Worm (Caenorhabditis elegans) whole organism, L1 larva: ENCODE results near the gene W10G11.19.

Experiments used
- C04F5.9 ChIP-seq: sonication (generic microtip); optimal IDR thresholded peaks from 2 replicates; lab custom pipeline; 2016; ENCODE audit warnings: missing genetic modification characterization, missing compliant biosample characterization
- aha-1 ChIP-seq: fragments of 150-350 bp; optimal IDR thresholded peaks from 2 replicates; lab custom pipeline; 2014; ENCODE audit warnings: missing biosample characterization, missing genetic modification characterization
- alr-1 ChIP-seq: fragments of 200-800 bp; sonication (Bioruptor generic); optimal IDR thresholded peaks from 2 replicates; lab custom pipeline; 2018; ENCODE audit warnings: borderline replicate concordance, mild to moderate bottlenecking, missing genetic modification characterization, missing compliant biosample characterization
- blmp-1 ChIP-seq: fragments of 150-350 bp; optimal IDR thresholded peaks from 2 replicates; lab custom pipeline; 2014; ENCODE audit warnings: missing biosample characterization, missing genetic modification characterization
- ceh-8 ChIP-seq: fragments of 200-800 bp; sonication (Bioruptor generic); optimal IDR thresholded peaks from 2 replicates; lab custom pipeline; 2018; ENCODE audit warnings: mild to moderate bottlenecking, missing genetic modification characterization, moderate library complexity, missing compliant biosample characterization
- ceh-88 ChIP-seq: fragments of 200-800 bp; sonication (Bioruptor generic); IDR thresholded peaks from 2 replicates; pipeline ENCODE4 v1.3.6; 2022; ENCODE audit warnings: missing genetic modification characterization, missing compliant biosample characterization
- dpl-1 ChIP-seq, 3 experiments: fragments of 150-350 bp in 2 of 3; sonication (generic microtip) in 1 of 3; optimal IDR thresholded peaks; 2 replicates each; lab custom pipeline; 2014 to 2017; ENCODE audit warnings: missing biosample characterization in 3 of 3, missing genetic modification characterization in 3 of 3, missing genetic modification reagents in 3 of 3
- dsc-1 ChIP-seq: sonication (generic microtip); optimal IDR thresholded peaks from 2 replicates; lab custom pipeline; 2016; ENCODE audit warnings: mild to moderate bottlenecking, missing genetic modification characterization, missing compliant biosample characterization
- efl-1 ChIP-seq, 4 experiments: fragments of 150-350 bp; optimal IDR thresholded peaks in 3 of 4; peaks in 1 of 4; 1 replicate in 1 of 4; 2 replicates in 3 of 4; lab custom pipeline; 2014; ENCODE audit warnings: missing biosample characterization in 2 of 4, missing genetic modification characterization in 2 of 4, missing genetic modification reagents in 2 of 4
- egl-27 ChIP-seq, 2 experiments: fragments of 150-350 bp in 1 of 2; sonication (generic microtip); optimal IDR thresholded peaks; 3 replicates each; lab custom pipeline; 2017 to 2018; ENCODE audit warnings: missing biosample characterization in 2 of 2, missing genetic modification characterization in 2 of 2, missing genetic modification reagents in 2 of 2
- elt-3 ChIP-seq, 6 experiments: fragments of 150-350 bp in 1 of 6; sonication (generic microtip); optimal IDR thresholded peaks; 2 replicates each; lab custom pipeline; 2017 to 2018; ENCODE audit warnings: missing biosample characterization in 6 of 6, missing genetic modification characterization in 6 of 6, inconsistent platforms in 1 of 6
- ets-5 ChIP-seq: fragments of 200-800 bp; sonication (Bioruptor generic); IDR thresholded peaks from 2 replicates; pipeline ENCODE4 v1.3.6; 2022; ENCODE audit warnings: missing genetic modification characterization, missing compliant biosample characterization
- fos-1 ChIP-seq: fragments of 150-350 bp; optimal IDR thresholded peaks from 2 replicates; lab custom pipeline; 2014; ENCODE audit warnings: missing biosample characterization, missing genetic modification characterization
- jun-1 ChIP-seq: fragments of 150-350 bp; optimal IDR thresholded peaks from 2 replicates; lab custom pipeline; 2014; ENCODE audit warnings: missing biosample characterization, missing genetic modification reagents, missing genetic modification characterization
- lin-13 ChIP-seq: fragments of 150-350 bp; optimal IDR thresholded peaks from 2 replicates; lab custom pipeline; 2014; ENCODE audit warnings: missing biosample characterization, missing genetic modification reagents, missing genetic modification characterization
- lin-14 ChIP-seq: fragments of 200-800 bp; sonication (Bioruptor generic); optimal IDR thresholded peaks from 2 replicates; lab custom pipeline; 2018; ENCODE audit warnings: mild to moderate bottlenecking, missing genetic modification characterization, moderate library complexity, missing compliant biosample characterization
- lir-3 ChIP-seq: sonication (generic microtip); optimal IDR thresholded peaks from 2 replicates; lab custom pipeline; 2016; ENCODE audit warnings: mild to moderate bottlenecking, missing genetic modification characterization, moderate library complexity, missing compliant biosample characterization; ENCODE audit not compliant: poor library complexity
- mdl-1 ChIP-seq, 2 experiments: fragments of 150-350 bp; optimal IDR thresholded peaks; 2 replicates each; lab custom pipeline; 2014 to 2017; ENCODE audit warnings: missing biosample characterization in 2 of 2, missing genetic modification characterization in 2 of 2, inconsistent platforms in 1 of 2
- mep-1 ChIP-seq: fragments of 150-350 bp; optimal IDR thresholded peaks from 2 replicates; lab custom pipeline; 2014; ENCODE audit warnings: missing biosample characterization, missing genetic modification characterization
- nhr-11 ChIP-seq: fragments of 150-350 bp; optimal IDR thresholded peaks from 2 replicates; lab custom pipeline; 2014; ENCODE audit warnings: missing biosample characterization, missing genetic modification characterization
- nhr-20 ChIP-seq: sonication (generic microtip); optimal IDR thresholded peaks from 2 replicates; lab custom pipeline; 2016; ENCODE audit warnings: mild to moderate bottlenecking, missing genetic modification characterization, missing compliant biosample characterization
- nhr-76 ChIP-seq: sonication (generic microtip); optimal IDR thresholded peaks from 2 replicates; lab custom pipeline; 2017; ENCODE audit warnings: missing biosample characterization, missing genetic modification characterization
- nhr-77 ChIP-seq: fragments of 150-350 bp; optimal IDR thresholded peaks from 2 replicates; lab custom pipeline; 2014; ENCODE audit warnings: missing biosample characterization, missing genetic modification characterization
- nhr-85 ChIP-seq: sonication (generic microtip); peaks from one replicate; lab custom pipeline; 2016; ENCODE audit warnings: missing genetic modification characterization, inconsistent platforms, missing compliant biosample characterization
- nhr-90 ChIP-seq: sonication (generic microtip); optimal IDR thresholded peaks from 2 replicates; lab custom pipeline; 2016; ENCODE audit warnings: mild to moderate bottlenecking, missing genetic modification characterization, missing compliant biosample characterization; ENCODE audit not compliant: poor library complexity
- pax-3 ChIP-seq: fragments of 200-800 bp; sonication (Bioruptor generic); optimal IDR thresholded peaks from 2 replicates; lab custom pipeline; 2018; ENCODE audit warnings: mild to moderate bottlenecking, missing genetic modification characterization, moderate library complexity, missing compliant biosample characterization
- rnt-1 ChIP-seq: sonication (generic microtip); optimal IDR thresholded peaks from 2 replicates; lab custom pipeline; 2016; ENCODE audit warnings: mild to moderate bottlenecking, missing genetic modification characterization, moderate library complexity, missing compliant biosample characterization
- snpc-4 ChIP-seq: fragments of 150-350 bp; optimal IDR thresholded peaks from 2 replicates; lab custom pipeline; 2014; ENCODE audit warnings: missing biosample characterization, missing genetic modification characterization
- unc-62 ChIP-seq: fragments of 150-350 bp; optimal IDR thresholded peaks from 2 replicates; lab custom pipeline; 2014; ENCODE audit warnings: missing biosample characterization, missing genetic modification reagents, missing genetic modification characterization
- unc-86 ChIP-seq: sonication (generic microtip); optimal IDR thresholded peaks from 2 replicates; lab custom pipeline; 2016; ENCODE audit warnings: missing genetic modification characterization, missing compliant biosample characterization
- vab-15 ChIP-seq: sonication (generic microtip); optimal IDR thresholded peaks from 2 replicates; lab custom pipeline; 2017; ENCODE audit warnings: missing genotype, mild to moderate bottlenecking, missing genetic modification characterization, missing compliant biosample characterization
- xbp-1 ChIP-seq: sonication (generic microtip); optimal IDR thresholded peaks from 2 replicates; lab custom pipeline; 2016; ENCODE audit warnings: missing genetic modification characterization, missing compliant biosample characterization
- zip-4 ChIP-seq: fragments of 200-800 bp; sonication (Bioruptor generic); optimal IDR thresholded peaks from 2 replicates; lab custom pipeline; 2018; ENCODE audit warnings: mild to moderate bottlenecking, missing genetic modification characterization, moderate library complexity, missing compliant biosample characterization

Gene W10G11.19

DNA sequence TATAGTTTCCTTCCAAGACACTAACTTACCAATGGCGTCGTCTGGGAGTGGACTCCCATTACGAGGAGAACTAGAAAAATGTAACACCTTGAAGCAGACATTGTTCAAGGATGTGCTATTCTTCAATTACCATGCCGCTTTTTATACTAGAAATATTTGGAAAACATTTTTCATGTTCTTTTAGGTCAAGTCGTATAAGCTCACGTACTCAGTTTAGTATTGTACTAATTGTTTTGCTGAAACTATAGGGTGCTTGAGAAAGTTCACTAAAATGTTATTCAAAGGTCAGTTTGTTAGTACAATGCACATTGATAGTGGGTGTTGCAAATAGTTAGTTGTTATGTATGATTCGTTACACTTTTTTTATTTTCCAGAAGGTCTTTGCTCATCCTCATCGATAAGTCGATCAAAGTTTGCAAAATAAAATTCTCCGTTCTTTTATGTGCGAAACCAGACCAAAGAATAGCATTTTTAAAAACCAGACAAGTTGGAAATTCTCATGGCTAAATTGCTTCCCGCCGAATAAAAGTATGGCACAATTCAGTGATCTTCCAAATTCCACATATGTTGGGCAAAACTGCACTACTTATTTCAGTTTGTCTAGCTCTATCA is 20.6 kb downstream of the W10G11.19 start, which contains the start of the genes clec-128 and clec-129:
Gene clec-128 (minus strand): TSS at position 101 of the 612 bp plus-strand sequence.
Gene clec-129 (plus strand): TSS at position 562 of the 612 bp plus-strand sequence.
- TF ChIP-seq C04F5.9 (no peak), fos-1 (tag; lab: Kevin White, UChicago) (no peak), ceh-88 (GFP tag; lab: Robert Waterston, UW) (no peak), vab-15 (tag; lab: Kevin White, UChicago) (no peak), lin-14 (GFP tag; lab: Kevin White, UChicago) (no peak), egl-27 (tag; optimal IDR thresholded peaks at IDR 0.05; lab: Kevin White, UChicago) (no peak), lin-13 (GFP tag; lab: Kevin White, UChicago) (no peak), nhr-77 (tag; lab: Kevin White, UChicago) (no peak), efl-1 (optimal IDR thresholded peaks at IDR 0.05; lab: Kevin White, UChicago) (no peak), efl-1 (GFP tag; optimal IDR thresholded peaks at IDR 0.05 in 1 of 2; lab: Kevin White, UChicago) (no peak), xbp-1 (no peak)

DNA sequence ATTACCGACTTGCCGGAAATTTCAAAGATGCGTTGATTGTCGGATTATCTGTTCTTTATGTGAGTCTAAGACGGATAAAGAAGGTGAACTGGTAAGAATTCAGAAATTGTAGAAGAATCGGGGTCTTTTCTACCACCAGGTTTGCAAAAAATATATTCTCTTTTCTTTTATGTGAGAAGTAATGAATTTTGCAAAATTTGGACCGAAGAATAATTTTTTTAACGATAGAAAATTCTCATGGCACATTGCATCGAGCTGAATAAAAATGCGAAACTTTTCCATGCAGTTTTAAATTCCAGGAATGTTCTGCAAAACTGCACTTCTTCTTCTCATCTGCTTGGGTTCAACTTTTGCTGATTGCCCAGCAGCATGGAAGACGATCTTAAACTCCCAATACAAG is 22.8 kb downstream of the W10G11.19 start, which contains the start of gene clec-130:
Gene clec-130 (plus strand): TSS at position 301 of the 400 bp plus-strand sequence.
- TF ChIP-seq xbp-1 = no peak

DNA sequence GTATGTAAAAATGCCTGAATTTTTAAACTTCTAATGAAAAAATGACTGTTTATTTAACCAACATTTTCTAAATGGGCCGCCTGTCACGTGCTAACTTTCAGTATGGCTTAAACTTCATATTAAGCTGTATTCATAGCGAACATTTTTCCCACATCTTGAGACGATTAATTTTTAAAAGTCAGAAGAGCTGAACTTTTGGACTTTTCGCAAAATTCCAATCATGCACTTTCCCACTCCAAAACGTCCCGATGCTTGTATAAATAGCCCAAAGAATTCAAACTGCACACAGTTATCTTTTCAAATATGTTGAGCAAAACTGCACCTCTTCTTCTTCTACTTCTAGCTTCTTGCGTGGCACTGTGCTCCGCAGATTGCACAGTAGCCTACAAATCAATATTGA is 26.3 kb downstream of the W10G11.19 start, which contains the start of gene clec-132:
Gene clec-132 (plus strand): TSS at position 301 of the 400 bp plus-strand sequence.
- TF ChIP-seq unc-62 (GFP tag; lab: Kevin White, UChicago) (no peak), ceh-8 (GFP tag; lab: Kevin White, UChicago) (no peak), elt-3 (tag; optimal IDR thresholded peaks at IDR 0.05; lab: Kevin White, UChicago) (no peak), nhr-77 (tag; lab: Kevin White, UChicago) (no peak), nhr-20 (tag; lab: Kevin White, UChicago) (no peak), ceh-88 (GFP tag; lab: Robert Waterston, UW) (no peak), ets-5 (GFP tag; lab: Robert Waterston, UW) (no peak), blmp-1 (no peak), mep-1 (tag; lab: Kevin White, UChicago) (no peak), nhr-90 (no peak), unc-86 (tag; lab: Kevin White, UChicago) (no peak)
- TF ChIP-seq, all 84 proteins: peak for 0

DNA sequence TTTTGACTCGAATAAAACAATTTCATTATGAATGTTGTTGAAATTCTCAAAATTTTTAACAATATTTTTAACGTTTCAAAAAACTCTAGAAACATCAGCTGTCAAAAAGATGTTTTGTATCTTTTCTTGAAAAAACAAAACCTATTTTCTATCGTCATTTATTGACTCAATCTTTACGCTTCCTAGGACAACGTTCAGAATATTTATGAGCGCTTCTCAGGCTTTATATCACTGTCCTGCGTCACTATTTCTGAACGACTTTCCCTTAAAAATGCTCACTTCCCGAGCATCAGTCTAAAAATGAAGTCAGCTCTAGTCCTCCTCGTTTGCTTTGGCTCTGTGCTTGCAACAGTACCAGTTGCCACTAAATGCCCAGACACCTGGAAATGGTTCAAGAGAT is 27.7 kb downstream of the W10G11.19 start, which contains the start of gene clec-133:
Gene clec-133 (plus strand): TSS at position 301 of the 400 bp plus-strand sequence.
- TF ChIP-seq rnt-1 (tag; lab: Kevin White, UChicago) (no peak), unc-86 (tag; lab: Kevin White, UChicago) (no peak), nhr-76 (tag; lab: Kevin White, UChicago) (no peak), pax-3 (tag; lab: Kevin White, UChicago) (no peak), alr-1 (no peak), jun-1 (no peak), aha-1 (no peak), lir-3 (tag; lab: Kevin White, UChicago) (no peak), snpc-4 (no peak), dsc-1 (tag; lab: Kevin White, UChicago) (no peak), mdl-1 (tag; optimal IDR thresholded peaks at IDR 0.05; lab: Kevin White, UChicago) (no peak), zip-4 (GFP tag; lab: Kevin White, UChicago) (no peak), dpl-1 (GFP tag; optimal IDR thresholded peaks at IDR 0.05; lab: Kevin White, UChicago) (no peak)
- TF ChIP-seq, all 84 proteins: peak for 0

DNA sequence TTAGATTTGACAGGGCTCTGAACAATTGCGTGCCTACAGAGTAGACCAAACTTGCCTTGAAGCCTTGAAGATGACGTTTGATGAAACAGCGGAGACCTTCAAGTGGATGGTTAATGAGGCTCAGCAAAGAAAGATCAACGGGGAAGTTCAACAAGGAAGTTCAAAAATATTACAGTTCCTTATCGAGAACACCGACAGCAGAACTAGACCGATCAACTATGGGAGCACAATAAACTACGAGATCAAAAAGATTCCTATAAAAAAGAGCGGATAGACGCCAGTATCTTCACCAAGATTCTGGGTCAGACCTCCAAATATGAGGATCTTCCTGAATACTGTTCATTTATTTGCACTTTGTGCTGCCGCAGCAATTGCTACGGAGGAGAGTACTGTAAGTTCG is 29.3 kb downstream of the W10G11.19 start, which contains the start of gene clec-134:
Gene clec-134 (plus strand): TSS at position 301 of the 400 bp plus-strand sequence.
- TF ChIP-seq nhr-85 (tag; lab: Kevin White, UChicago) (no peak), alr-1 (no peak), nhr-20 (tag; lab: Kevin White, UChicago) (no peak), nhr-11 (tag; lab: Kevin White, UChicago) (no peak), snpc-4 (no peak)
